Worm (Caenorhabditis elegans) whole organism, early embryonic: Measurements from ENCODE around the gene arrd-5.

Experiments used
- B0310.2 ChIP-seq: sonication (generic microtip); optimal IDR thresholded peaks from 2 replicates; lab custom pipeline; 2016; ENCODE audit warnings: mild to moderate bottlenecking, missing genetic modification characterization, missing compliant biosample characterization
- F13C5.2 ChIP-seq: sonication (generic microtip); optimal IDR thresholded peaks from 2 replicates; lab custom pipeline; 2017; ENCODE audit warnings: mild to moderate bottlenecking, missing genetic modification characterization, inconsistent platforms, missing compliant biosample characterization
- aly-1 ChIP-seq: sonication (generic microtip); optimal IDR thresholded peaks from 2 replicates; lab custom pipeline; 2016; ENCODE audit warnings: missing genetic modification characterization, missing compliant biosample characterization
- ama-1 ChIP-seq: fragments of 150-350 bp; optimal IDR thresholded peaks from 2 replicates; lab custom pipeline; 2014
- ceh-13 ChIP-seq: fragments of 200-800 bp; sonication (Bioruptor generic); optimal IDR thresholded peaks from 2 replicates; lab custom pipeline; 2018; ENCODE audit warnings: mild to moderate bottlenecking, missing genetic modification characterization, missing compliant biosample characterization
- ceh-36 ChIP-seq: sonication (generic microtip); optimal IDR thresholded peaks from 2 replicates; lab custom pipeline; 2016; ENCODE audit warnings: missing genetic modification characterization, inconsistent platforms, missing compliant biosample characterization
- ets-7 ChIP-seq: sonication (generic microtip); optimal IDR thresholded peaks from 2 replicates; lab custom pipeline; 2016; ENCODE audit warnings: missing genotype, missing genetic modification characterization, missing compliant biosample characterization
- flt-1 ChIP-seq: fragments of 200-800 bp; sonication (Bioruptor generic); IDR thresholded peaks from 2 replicates; pipeline ENCODE4 v1.3.6; 2022; ENCODE audit warnings: missing genetic modification characterization, missing compliant biosample characterization
- hmbx-1 ChIP-seq: sonication (generic microtip); optimal IDR thresholded peaks from 2 replicates; lab custom pipeline; 2016; ENCODE audit warnings: mild to moderate bottlenecking, missing genetic modification characterization, missing compliant biosample characterization
- hmg-4 ChIP-seq: fragments of 200-800 bp; sonication (Bioruptor generic); optimal IDR thresholded peaks from 2 replicates; lab custom pipeline; 2018; ENCODE audit warnings: mild to moderate bottlenecking, missing genetic modification characterization, missing compliant biosample characterization
- hnd-1 ChIP-seq: sonication (generic microtip); optimal IDR thresholded peaks from 2 replicates; lab custom pipeline; 2016; ENCODE audit warnings: missing genetic modification characterization, missing compliant biosample characterization
- pes-1 ChIP-seq: fragments of 200-800 bp; sonication (Bioruptor generic); IDR thresholded peaks from 2 replicates; pipeline ENCODE4 v1.3.6; 2022; ENCODE audit warnings: missing genetic modification reagents, missing genetic modification characterization, missing compliant biosample characterization
- scrt-1 ChIP-seq: fragments of 200-800 bp; sonication (Bioruptor generic); IDR thresholded peaks from 2 replicates; pipeline ENCODE4 v1.3.6; 2022; ENCODE audit warnings: missing genetic modification characterization, missing compliant biosample characterization
- sea-1 ChIP-seq: fragments of 200-800 bp; sonication (Bioruptor generic); conservative IDR thresholded peaks from 2 replicates; pipeline ENCODE4 v1.3.6; 2022; ENCODE audit warnings: missing genetic modification characterization, missing compliant biosample characterization
- tbx-11 ChIP-seq: fragments of 200-800 bp; sonication (Bioruptor generic); IDR thresholded peaks from 2 replicates; pipeline ENCODE4 v1.3.6; 2022; ENCODE audit warnings: missing genetic modification characterization, missing compliant biosample characterization
- tbx-37 ChIP-seq: fragments of 200-800 bp; sonication (Bioruptor generic); conservative IDR thresholded peaks from 2 replicates; pipeline ENCODE4 v1.3.6; 2022; ENCODE audit warnings: missing genetic modification reagents, missing genetic modification characterization, missing compliant biosample characterization
- tra-4 ChIP-seq: sonication (generic microtip); optimal IDR thresholded peaks from 2 replicates; lab custom pipeline; 2017; ENCODE audit warnings: missing genetic modification characterization, missing compliant biosample characterization

The arrd-5 gene

ce11 chrII:9879815-9880214, 44.8 kb downstream of the arrd-5 start:
- no peak for TF ChIP-seq scrt-1 (GFP tag; lab: Robert Waterston, UW)
- TF ChIP-seq tra-4 (tag; lab: Kevin White, UChicago): no peak
- no peak for TF ChIP-seq ets-7
- no peak for TF ChIP-seq F13C5.2 (tag; lab: Kevin White, UChicago)
- TF ChIP-seq tbx-37 (GFP tag; lab: Robert Waterston, UW): no peak
- no peak for TF ChIP-seq ceh-36 (tag; lab: Kevin White, UChicago)
- TF ChIP-seq pes-1 (GFP tag; lab: Robert Waterston, UW): no peak
- no peak for TF ChIP-seq hmbx-1 (tag; lab: Kevin White, UChicago)
- TF ChIP-seq B0310.2: no peak
- no peak for TF ChIP-seq ama-1 (lab: Kevin White, UChicago)
- no peak for TF ChIP-seq sea-1 (GFP tag; lab: Robert Waterston, UW)
- no peak for TF ChIP-seq aly-1 (tag; lab: Kevin White, UChicago)
- TF ChIP-seq flt-1 (GFP tag; lab: Robert Waterston, UW): no peak
- TF ChIP-seq tbx-11 (GFP tag; lab: Robert Waterston, UW): no peak
- no peak for TF ChIP-seq ceh-13 (GFP tag; lab: Kevin White, UChicago)
- TF ChIP-seq hmg-4: no peak

- no peak for TF ChIP-seq ama-1 (lab: Kevin White, UChicago)
- no peak for TF ChIP-seq hmbx-1 (tag; lab: Kevin White, UChicago)
- no peak for TF ChIP-seq pes-1 (GFP tag; lab: Robert Waterston, UW)
- no peak for TF ChIP-seq tbx-11 (GFP tag; lab: Robert Waterston, UW)
- TF ChIP-seq scrt-1 (GFP tag; lab: Robert Waterston, UW): no peak
- no peak for TF ChIP-seq tbx-37 (GFP tag; lab: Robert Waterston, UW)
- no peak for TF ChIP-seq ceh-36 (tag; lab: Kevin White, UChicago)
- no peak for TF ChIP-seq aly-1 (tag; lab: Kevin White, UChicago)
- TF ChIP-seq hmg-4: no peak
- no peak for TF ChIP-seq F13C5.2 (tag; lab: Kevin White, UChicago)
- no peak for TF ChIP-seq sea-1 (GFP tag; lab: Robert Waterston, UW)
- TF ChIP-seq tra-4 (tag; lab: Kevin White, UChicago): no peak
- no peak for TF ChIP-seq B0310.2
- no peak for TF ChIP-seq ceh-13 (GFP tag; lab: Kevin White, UChicago)
- no peak for TF ChIP-seq ets-7
- TF ChIP-seq flt-1 (GFP tag; lab: Robert Waterston, UW): no peak
Measured at ce11 chrII:9880826-9881225, 45.8 kb downstream of the arrd-5 start, which contains the start of gene C08H9.15. Gene C08H9.15 (plus strand): TSS chrII:9881193.

ce11 chrII:9886216-9886615, 51.2 kb downstream of the arrd-5 start, which contains the start of gene algn-8:
Gene algn-8 (minus strand): TSS chrII:9886442.
- TF ChIP-seq ama-1 (lab: Kevin White, UChicago) (no peak), ets-7 (no peak), hnd-1 (tag; lab: Kevin White, UChicago) (no peak), tra-4 (tag; lab: Kevin White, UChicago) (no peak), aly-1 (tag; lab: Kevin White, UChicago) (no peak), F13C5.2 (tag; lab: Kevin White, UChicago) (no peak), tbx-11 (GFP tag; lab: Robert Waterston, UW) (no peak), hmbx-1 (tag; lab: Kevin White, UChicago) (no peak), scrt-1 (GFP tag; lab: Robert Waterston, UW) (no peak), ceh-36 (tag; lab: Kevin White, UChicago) (no peak), flt-1 (GFP tag; lab: Robert Waterston, UW) (no peak), sea-1 (GFP tag; lab: Robert Waterston, UW) (no peak), ceh-13 (GFP tag; lab: Kevin White, UChicago) (no peak), pes-1 (GFP tag; lab: Robert Waterston, UW) (no peak), hmg-4 (no peak), B0310.2 (no peak), tbx-37 (GFP tag; lab: Robert Waterston, UW) (no peak)
